Worm (Caenorhabditis elegans): ENCODE measurements around the gene kqt-2.

ce11 chrX:8201210-8201609 is 45.0 kb downstream of the kqt-2 start:
- TF ChIP-seq snpc-4 (tag; optimal IDR thresholded peaks at IDR 0.05) (no peak), aly-2 (tag; optimal IDR thresholded peaks at IDR 0.05) (no peak), ceh-16 (tag; optimal IDR thresholded peaks at IDR 0.05) (no peak)

All from whole organism, L2 larva.